Fruit fly (Drosophila melanogaster): Measurements from ENCODE around the gene Polr1D.

The Polr1D gene

dm6 chr2L:19134814-19135523 is at the start of gene Polr1D:
TSS of gene Polr1D (minus strand) at chr2L:19135233.
- TF ChIP-seq CG8301 (tag; optimal IDR thresholded peaks at IDR 0.05) (peak; percentile 31), CG13204 (GFP tag; optimal IDR thresholded peaks at IDR 0.05) (peak; percentile 84), rn (GFP tag; IDR thresholded peaks at IDR 0.05) (no peak), CG8159 (tag; optimal IDR thresholded peaks at IDR 0.05) (peak; percentile 62), CG15710 (tag; optimal IDR thresholded peaks at IDR 0.05) (peak; percentile 41), CG9948 (tag; optimal IDR thresholded peaks at IDR 0.05) (peak; percentile 14), CG34367 (tag; optimal IDR thresholded peaks at IDR 0.05) (peak; percentile 17), CG32121 (GFP tag; IDR thresholded peaks at IDR 0.05) (no peak; the same call in 1 of the 2 replicates), Pif1A (GFP tag; optimal IDR thresholded peaks at IDR 0.05) (peak; percentile 4), EcR (GFP tag; optimal IDR thresholded peaks at IDR 0.05) (peak; percentile 94), fd96Ca (GFP tag; IDR thresholded peaks at IDR 0.05) (peak; percentile 23; the same call in 1 of the 3 replicates), Ets98B (GFP tag; IDR thresholded peaks at IDR 0.05) (peak; percentile 40), CG4496 (GFP tag; IDR thresholded peaks at IDR 0.05) (peak; percentile 43; the same call in 2 of the 3 replicates), Snoo (tag; optimal IDR thresholded peaks at IDR 0.05) (no peak), CG17806 (tag; optimal IDR thresholded peaks at IDR 0.05) (no peak), CG12605 (GFP tag; IDR thresholded peaks at IDR 0.05) (peak; percentile 45; the same call in 1 of the 2 replicates)

- TF ChIP-seq CG8159 (tag; optimal IDR thresholded peaks at IDR 0.05) (no peak), Pif1B (GFP tag; optimal IDR thresholded peaks at IDR 0.05) (no peak), CG17806 (tag; optimal IDR thresholded peaks at IDR 0.05) (no peak), CG9948 (tag; optimal IDR thresholded peaks at IDR 0.05) (no peak), CG4496 (GFP tag; IDR thresholded peaks at IDR 0.05) (no peak), fd96Ca (GFP tag; IDR thresholded peaks at IDR 0.05) (no peak), Snoo (tag; optimal IDR thresholded peaks at IDR 0.05) (no peak), CG15710 (tag; optimal IDR thresholded peaks at IDR 0.05) (no peak), CG12605 (GFP tag; IDR thresholded peaks at IDR 0.05) (no peak), CG34367 (tag; optimal IDR thresholded peaks at IDR 0.05) (no peak), CG14655 (GFP tag; optimal IDR thresholded peaks at IDR 0.05) (no peak), CG10348 (GFP tag; IDR thresholded peaks at IDR 0.05) (no peak), EcR (GFP tag; optimal IDR thresholded peaks at IDR 0.05) (no peak), Pif1A (GFP tag; optimal IDR thresholded peaks at IDR 0.05) (no peak)
These were observed 48.7 kb upstream of the Polr1D start, which contains the start of gene CG46059 for dm6 chr2L:19183687-19184086. TSS of gene CG46059 (minus strand) at chr2L:19183787.

DNA sequence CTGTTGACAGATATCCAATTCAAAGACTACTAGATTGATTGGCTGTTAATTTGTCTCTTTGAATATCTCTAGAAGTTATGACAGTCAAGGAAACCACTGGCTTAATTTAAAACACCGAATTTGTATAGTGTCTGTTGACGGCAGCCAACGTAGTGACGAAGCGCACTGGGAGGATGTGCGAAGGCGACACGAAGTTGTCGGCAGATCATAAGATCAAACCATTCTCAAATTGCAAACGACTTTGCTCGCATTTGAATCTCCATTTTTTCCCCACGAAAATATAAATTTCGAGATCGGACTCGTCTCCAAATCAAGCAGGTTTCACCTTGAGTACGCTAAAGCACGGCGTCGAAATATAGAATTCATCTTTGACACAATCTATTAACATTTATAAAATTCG is 47.7 kb upstream of the Polr1D start, which contains the start of gene CG42688:
TSS of gene CG42688 (minus strand) at position 101 of the 400 bp plus-strand sequence.
- TF ChIP-seq gl (tag; optimal IDR thresholded peaks at IDR 0.05) (no peak), CG15710 (tag; optimal IDR thresholded peaks at IDR 0.05) (no peak), CG17806 (tag; optimal IDR thresholded peaks at IDR 0.05) (no peak), CG8159 (tag; optimal IDR thresholded peaks at IDR 0.05) (no peak), Pif1A (GFP tag; optimal IDR thresholded peaks at IDR 0.05) (no peak), Ets98B (GFP tag; IDR thresholded peaks at IDR 0.05) (no peak), CG32121 (GFP tag; IDR thresholded peaks at IDR 0.05) (no peak), EcR (GFP tag; optimal IDR thresholded peaks at IDR 0.05) (no peak), D1 (tag; optimal IDR thresholded peaks at IDR 0.05) (no peak)

DNA sequence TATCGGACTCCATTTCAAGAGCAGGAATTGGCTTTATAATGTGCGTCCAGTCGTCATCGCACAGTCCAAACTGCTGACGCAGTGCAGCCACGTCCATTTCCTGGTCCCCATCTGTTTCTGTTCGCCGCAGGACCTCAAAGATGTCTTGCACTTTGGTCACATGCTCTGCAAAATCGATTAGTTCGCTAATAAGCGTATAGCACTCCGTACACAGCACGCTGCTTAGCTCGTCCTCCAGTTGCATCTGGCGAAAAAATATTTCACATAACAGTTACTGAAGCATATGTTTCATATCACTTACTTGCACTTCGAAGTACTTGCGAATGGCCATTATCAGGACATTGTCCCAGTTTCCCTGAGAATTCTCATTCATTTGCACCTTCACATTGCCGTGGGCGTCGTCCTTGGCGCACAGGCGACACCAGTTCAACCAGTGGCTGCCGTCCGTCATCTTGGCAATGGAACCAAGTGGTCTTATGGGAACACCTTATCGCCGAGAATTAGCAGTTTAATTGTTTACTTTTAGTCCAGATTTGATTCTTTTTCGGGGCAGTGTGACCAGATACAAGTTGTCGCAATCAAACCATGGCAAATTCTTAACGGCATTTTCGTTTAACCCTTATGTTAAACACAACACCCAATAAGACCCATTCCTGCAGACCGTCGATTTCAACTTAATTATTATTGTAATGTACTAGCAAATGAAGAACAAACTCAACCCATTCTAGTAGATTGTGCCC is 46.3 kb upstream of the Polr1D start, which contains the start of gene CG17568:
TSS of gene CG17568 (minus strand) at position 550 of the 740 bp plus-strand sequence.
- no peak for TF ChIP-seq CG10348 (GFP tag; IDR thresholded peaks at IDR 0.05)
- peak; percentile 82 for TF ChIP-seq EcR (GFP tag; optimal IDR thresholded peaks at IDR 0.05)
- TF ChIP-seq D1 (tag; optimal IDR thresholded peaks at IDR 0.05): peak; percentile 13
- TF ChIP-seq CG13204 (GFP tag; optimal IDR thresholded peaks at IDR 0.05): no peak

- TF ChIP-seq CG15710 (tag; optimal IDR thresholded peaks at IDR 0.05) (no peak), fd96Ca (GFP tag; IDR thresholded peaks at IDR 0.05) (no peak), CG10348 (GFP tag; IDR thresholded peaks at IDR 0.05) (no peak), EcR (GFP tag; optimal IDR thresholded peaks at IDR 0.05) (no peak), CG12605 (GFP tag; IDR thresholded peaks at IDR 0.05) (no peak), CG13204 (GFP tag; optimal IDR thresholded peaks at IDR 0.05) (no peak), gl (tag; optimal IDR thresholded peaks at IDR 0.05) (no peak)
These were observed 33.2 kb upstream of the Polr1D start for dm6 chr2L:19168095-19168697.

DNA sequence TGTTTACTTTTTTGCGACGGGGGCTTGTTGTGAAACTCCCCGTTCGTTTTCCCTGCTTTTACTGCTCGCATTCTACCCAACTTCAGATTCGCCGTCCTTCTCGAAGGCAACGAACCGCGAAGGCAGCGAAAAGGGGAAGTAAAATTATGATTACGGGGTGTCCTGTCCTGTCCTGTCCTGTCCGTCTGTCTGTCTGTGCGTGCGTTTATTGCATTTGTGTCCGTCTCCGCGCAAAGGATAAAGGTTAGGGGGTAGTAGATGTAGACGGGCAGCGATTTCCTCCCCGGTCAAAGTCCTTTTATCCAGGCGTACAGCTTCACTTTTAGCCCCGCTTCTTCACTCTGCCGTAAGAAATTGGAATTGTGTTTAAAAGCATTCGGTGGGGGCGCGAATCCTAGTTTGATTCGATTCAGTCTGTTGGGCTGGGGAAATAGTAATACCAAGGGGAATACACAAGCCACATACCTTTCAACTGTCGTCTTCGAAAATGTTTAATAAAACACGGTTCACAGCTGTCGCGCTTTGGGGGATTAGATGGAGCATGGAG is 32.2 kb upstream of the Polr1D start:
- TF ChIP-seq CG17806 (tag; optimal IDR thresholded peaks at IDR 0.05): no peak
- TF ChIP-seq Snoo (tag; optimal IDR thresholded peaks at IDR 0.05): no peak
- no peak for TF ChIP-seq CG8301 (tag; optimal IDR thresholded peaks at IDR 0.05)
- TF ChIP-seq CG8159 (tag; optimal IDR thresholded peaks at IDR 0.05): no peak
- TF ChIP-seq CG4496 (GFP tag; IDR thresholded peaks at IDR 0.05): no peak
- TF ChIP-seq CG14655 (GFP tag; optimal IDR thresholded peaks at IDR 0.05): no peak
- no peak for TF ChIP-seq CG9948 (tag; optimal IDR thresholded peaks at IDR 0.05)
- TF ChIP-seq gl (tag; optimal IDR thresholded peaks at IDR 0.05): no peak
